Fruit fly (Drosophila melanogaster) whole organism, wandering third instar larva: ENCODE measurements around the gene CG18404.
A peak's percentile ranks its signal among the peaks of the same experiment; 100 is the strongest.

Experiments
- Abd-B ChIP-seq: fragments of >200 bp; optimal IDR thresholded peaks from 2 replicates; lab custom pipeline; 2017; ENCODE audit warnings: missing biosample characterization, missing genetic modification characterization
- CG9705 ChIP-seq: fragments of 200-800 bp; sonication (Bioruptor generic); optimal IDR thresholded peaks from 2 replicates; lab custom pipeline; 2018; ENCODE audit warnings: missing biosample characterization, mild to moderate bottlenecking, missing genetic modification characterization
- CrebA ChIP-seq: fragments of 200-800 bp; sonication (Bioruptor generic); optimal IDR thresholded peaks from 2 replicates; lab custom pipeline; 2016; ENCODE audit warnings: missing biosample characterization, mild to moderate bottlenecking, missing genetic modification characterization, borderline replicate concordance
- Dfd ChIP-seq: fragments of >200 bp; optimal IDR thresholded peaks from 2 replicates; lab custom pipeline; 2017; ENCODE audit warnings: missing biosample characterization, missing genetic modification characterization
- GATAd ChIP-seq: sonication (Bioruptor generic); optimal IDR thresholded peaks from 2 replicates; lab custom pipeline; 2016; ENCODE audit warnings: missing biosample characterization, missing genetic modification characterization
- HLH106 ChIP-seq: fragments of 200-800 bp; optimal IDR thresholded peaks from 3 replicates; lab custom pipeline; 2019; ENCODE audit warnings: missing biosample characterization, mild to moderate bottlenecking, missing genetic modification characterization, moderate library complexity
- Hr83 ChIP-seq: fragments of 200-300 bp; sonication (Bioruptor generic); optimal IDR thresholded peaks from 2 replicates; lab custom pipeline; 2016; ENCODE audit warnings: missing biosample characterization, mild to moderate bottlenecking, missing genetic modification characterization, moderate library complexity; ENCODE audit not compliant: poor library complexity, severe bottlenecking
- Jra ChIP-seq: sonication (Bioruptor generic); optimal IDR thresholded peaks from 2 replicates; lab custom pipeline; 2016; ENCODE audit warnings: missing biosample characterization, missing genetic modification characterization
- Myc ChIP-seq: fragments of >200 bp; optimal IDR thresholded peaks from 2 replicates; lab custom pipeline; 2017
- N ChIP-seq: fragments of >200 bp; optimal IDR thresholded peaks from 2 replicates; lab custom pipeline; 2018; ENCODE audit warnings: missing biosample characterization, missing external identifiers, missing genetic modification characterization
- OdsH ChIP-seq: fragments of 200-800 bp; sonication (Bioruptor generic); optimal IDR thresholded peaks from 2 replicates; lab custom pipeline; 2016; ENCODE audit warnings: missing biosample characterization, mild to moderate bottlenecking, missing genetic modification characterization
- Rel ChIP-seq, 2 experiments: fragments of 200-800 bp; sonication (Bioruptor generic) in 1 of 2; optimal IDR thresholded peaks; 2 replicates in 1 of 2; 3 replicates in 1 of 2; lab custom pipeline; 2016 to 2019; ENCODE audit warnings: mild to moderate bottlenecking in 2 of 2, missing biosample characterization in 2 of 2, missing genetic modification characterization in 2 of 2, moderate library complexity in 1 of 2
- br ChIP-seq: fragments of 200-800 bp; sonication (Bioruptor generic); optimal IDR thresholded peaks from 2 replicates; lab custom pipeline; 2016; ENCODE audit warnings: missing biosample characterization, missing genetic modification characterization
- brk ChIP-seq: fragments of 200-800 bp; sonication (Bioruptor generic); optimal IDR thresholded peaks from 2 replicates; lab custom pipeline; 2016; ENCODE audit warnings: missing biosample characterization, mild to moderate bottlenecking, missing genetic modification characterization
- dl ChIP-seq, 2 experiments: fragments of 175-275, 200-275 bp in 1 of 2; fragments of 200-275 bp in 1 of 2; sonication (Bioruptor generic); optimal IDR thresholded peaks; lab custom pipeline; 2018; ENCODE audit warnings: mild to moderate bottlenecking in 2 of 2, missing biosample characterization in 2 of 2, missing genetic modification characterization in 2 of 2, moderate library complexity in 2 of 2; ENCODE audit not compliant: partially characterized antibody in 2 of 2, insufficient read depth in 1 of 2
- dmrt93B ChIP-seq: fragments of 200-800 bp; sonication (Bioruptor generic); optimal IDR thresholded peaks from 2 replicates; lab custom pipeline; 2018; ENCODE audit warnings: missing biosample characterization, mild to moderate bottlenecking, missing genetic modification characterization
- dsf ChIP-seq: sonication (Bioruptor generic); optimal IDR thresholded peaks from 2 replicates; lab custom pipeline; 2016; ENCODE audit warnings: missing biosample characterization, missing genetic modification characterization, borderline replicate concordance
- ey ChIP-seq: fragments of 200-800 bp; sonication (Bioruptor generic); optimal IDR thresholded peaks from 2 replicates; lab custom pipeline; 2016; ENCODE audit warnings: missing biosample characterization, missing genetic modification characterization
- foxo ChIP-seq, 2 experiments: fragments of 200-800 bp; sonication (Bioruptor generic); optimal IDR thresholded peaks; 2 replicates in 1 of 2; 3 replicates in 1 of 2; lab custom pipeline; 2016 to 2017; ENCODE audit warnings: missing biosample characterization in 2 of 2, missing genetic modification characterization in 2 of 2
- fru ChIP-seq: fragments of 200-800 bp; sonication (Bioruptor generic); optimal IDR thresholded peaks from 3 replicates; lab custom pipeline; 2016; ENCODE audit warnings: missing biosample characterization, mild to moderate bottlenecking, missing genetic modification characterization
- h ChIP-seq: fragments of 200-800 bp; sonication (Bioruptor generic); optimal IDR thresholded peaks from 3 replicates; lab custom pipeline; 2016; ENCODE audit warnings: missing biosample characterization, mild to moderate bottlenecking, missing genetic modification characterization
- jim ChIP-seq: fragments of 175-275, 200-325 bp; sonication (Bioruptor generic); optimal IDR thresholded peaks from 2 replicates; lab custom pipeline; 2016; ENCODE audit warnings: missing biosample characterization, mild to moderate bottlenecking, missing genetic modification characterization
- lola ChIP-seq: fragments of >200 bp; optimal IDR thresholded peaks from 2 replicates; lab custom pipeline; 2017; ENCODE audit warnings: missing biosample characterization, missing genetic modification characterization
- pan ChIP-seq: fragments of >200 bp; optimal IDR thresholded peaks from 2 replicates; lab custom pipeline; 2017
- psq ChIP-seq: fragments of 200-800 bp; sonication (Bioruptor generic); optimal IDR thresholded peaks from 3 replicates; lab custom pipeline; 2017; ENCODE audit warnings: missing biosample characterization, mild to moderate bottlenecking, missing genetic modification characterization, moderate library complexity
- rgr ChIP-seq: fragments of 200-800 bp; sonication (Bioruptor generic); optimal IDR thresholded peaks from 3 replicates; lab custom pipeline; 2016; ENCODE audit warnings: missing biosample characterization, mild to moderate bottlenecking, missing genetic modification characterization
- sage ChIP-seq: fragments of 200-800 bp; sonication (Bioruptor generic); optimal IDR thresholded peaks from 2 replicates; lab custom pipeline; 2016; ENCODE audit warnings: missing biosample characterization, mild to moderate bottlenecking, missing genetic modification characterization
- sv ChIP-seq: fragments of 200-800 bp; sonication (Bioruptor generic); optimal IDR thresholded peaks from 3 replicates; lab custom pipeline; 2016; ENCODE audit warnings: missing biosample characterization, missing genetic modification characterization
- tai ChIP-seq: sonication (Bioruptor generic); optimal IDR thresholded peaks from 2 replicates; lab custom pipeline; 2016; ENCODE audit warnings: missing biosample characterization, missing genetic modification characterization
- woc ChIP-seq: sonication (Bioruptor generic); optimal IDR thresholded peaks from 2 replicates; lab custom pipeline; 2016; ENCODE audit warnings: missing biosample characterization, mild to moderate bottlenecking, missing genetic modification characterization

CG18404 gene

dm6 chr3R:30222236-30222635, 30.7 kb upstream of the CG18404 start:
- TF ChIP-seq jim (GFP tag; lab: Kevin White, UChicago) = no peak
- TF ChIP-seq h (GFP tag; lab: Kevin White, UChicago) = no peak
- no peak for TF ChIP-seq dsf (GFP tag; lab: Kevin White, UChicago)
- TF ChIP-seq woc (GFP tag; lab: Kevin White, UChicago) = no peak
- TF ChIP-seq dmrt93B (GFP tag; lab: Kevin White, UChicago) = no peak
- TF ChIP-seq Rel (GFP tag; optimal IDR thresholded peaks at IDR 0.05; lab: Kevin White, UChicago) = no peak
- TF ChIP-seq Rel (tag; optimal IDR thresholded peaks at IDR 0.05; lab: Kevin White, UChicago) = no peak
- TF ChIP-seq foxo (GFP tag; optimal IDR thresholded peaks at IDR 0.05; lab: Kevin White, UChicago) = no peak
- TF ChIP-seq rgr (GFP tag; lab: Kevin White, UChicago) = no peak
- TF ChIP-seq tai = no peak
- TF ChIP-seq ey (GFP tag; lab: Kevin White, UChicago) = no peak
- TF ChIP-seq OdsH (GFP tag; lab: Kevin White, UChicago) = no peak
- no peak for TF ChIP-seq sage (GFP tag; lab: Kevin White, UChicago)
- TF ChIP-seq GATAd (GFP tag; lab: Kevin White, UChicago) = no peak
- no peak for TF ChIP-seq sv (GFP tag; lab: Kevin White, UChicago)
- no peak for TF ChIP-seq CrebA (GFP tag; lab: Kevin White, UChicago)
- no peak for TF ChIP-seq lola
- TF ChIP-seq fru = no peak
- TF ChIP-seq br (GFP tag; lab: Kevin White, UChicago) = no peak
- TF ChIP-seq dl (GFP tag; optimal IDR thresholded peaks at IDR 0.05; lab: Kevin White, UChicago; ENCODE audit: insufficient read depth in 1 of 2, partially characterized antibody in 2 of 2) = no peak
- no peak for TF ChIP-seq N (GFP tag; lab: Kevin White, UChicago)

DNA sequence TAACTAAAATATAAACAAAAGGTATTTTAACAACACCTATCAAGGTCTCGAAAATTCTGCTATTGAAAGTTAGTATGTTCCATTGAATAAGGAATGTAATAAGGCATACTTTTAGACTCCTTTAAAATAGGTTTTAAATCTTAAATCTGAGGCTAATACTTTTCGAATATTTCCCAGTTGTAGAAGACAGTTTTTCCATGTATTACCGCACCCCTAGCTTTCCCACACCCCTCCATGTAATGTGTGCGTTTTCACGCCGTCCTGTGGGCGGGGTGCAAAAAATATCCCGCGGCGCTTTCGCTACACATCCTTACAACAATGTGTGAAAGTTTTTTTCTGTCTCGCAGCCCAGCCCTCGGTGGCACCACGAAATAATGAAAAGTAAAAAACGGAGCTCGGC, 28.4 kb upstream of the CG18404 start:
- TF ChIP-seq fru = no peak
- peak in 1 of 2 experiments; percentile 9 for TF ChIP-seq foxo (GFP tag; optimal IDR thresholded peaks at IDR 0.05; lab: Kevin White, UChicago)
- TF ChIP-seq CrebA (GFP tag; lab: Kevin White, UChicago) = no peak
- TF ChIP-seq brk (GFP tag; lab: Kevin White, UChicago) = no peak
- TF ChIP-seq OdsH (GFP tag; lab: Kevin White, UChicago) = no peak

- TF ChIP-seq Dfd (GFP tag; lab: Kevin White, UChicago) = no peak
- TF ChIP-seq HLH106 (tag; lab: Kevin White, UChicago) = no peak
- no peak for TF ChIP-seq CG9705 (GFP tag; lab: Kevin White, UChicago)
- no peak for TF ChIP-seq h (GFP tag; lab: Kevin White, UChicago)
- TF ChIP-seq pan (lab: Kevin White, UChicago) = no peak
- TF ChIP-seq dmrt93B (GFP tag; lab: Kevin White, UChicago) = no peak
- TF ChIP-seq Jra (GFP tag; lab: Kevin White, UChicago) = no peak
- TF ChIP-seq, all 38 proteins: peak for 0
Observed at dm6 chr3R:30235253-30235652, 17.7 kb upstream of the CG18404 start.

dm6 chr3R:30236994-30237393, 16.0 kb upstream of the CG18404 start:
- no peak for TF ChIP-seq Hr83
- peak; percentile 44 for TF ChIP-seq Myc (lab: Kevin White, UChicago)
- TF ChIP-seq Dfd (GFP tag; lab: Kevin White, UChicago) = no peak
- TF ChIP-seq Abd-B = no peak
- TF ChIP-seq sv (GFP tag; lab: Kevin White, UChicago) = no peak

- TF ChIP-seq psq (GFP tag; lab: Kevin White, UChicago) (no peak), tai (no peak), foxo (GFP tag; optimal IDR thresholded peaks at IDR 0.05; lab: Kevin White, UChicago) (no peak), sage (GFP tag; lab: Kevin White, UChicago) (no peak), dl (GFP tag; optimal IDR thresholded peaks at IDR 0.05; lab: Kevin White, UChicago; ENCODE audit: insufficient read depth in 1 of 2, partially characterized antibody in 2 of 2) (no peak)
Observed at dm6 chr3R:30237634-30238033, 15.3 kb upstream of the CG18404 start, which contains the start of gene CG43448. Gene CG43448 (minus strand): TSS chr3R:30237734.
